Fruit fly (Drosophila melanogaster): ENCODE data around the gene CG17283.

DNA sequence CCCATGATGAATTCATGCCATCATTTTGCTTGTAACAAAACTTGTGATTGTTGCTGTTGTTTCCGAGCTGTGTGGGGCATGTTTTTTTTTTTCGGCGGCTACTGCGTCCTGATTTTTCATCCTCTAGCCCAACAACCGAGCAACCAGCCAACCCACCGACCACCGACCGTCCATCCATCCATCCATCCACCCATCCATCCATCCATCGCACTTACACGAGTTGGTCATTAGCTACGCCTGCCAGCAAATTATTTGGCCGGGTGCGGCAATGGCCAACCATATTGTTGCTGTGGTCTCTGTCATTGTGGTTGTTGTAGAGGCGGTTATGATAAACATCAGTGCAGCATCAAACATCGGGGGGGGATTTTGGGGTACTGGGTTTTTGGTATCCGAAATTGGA, 48.3 kb upstream of the CG17283 start:
- TF ChIP-seq Sin3A (optimal IDR thresholded peaks at IDR 0.05) (no peak), ttk (optimal IDR thresholded peaks at IDR 0.05) (no peak)
